Worm (Caenorhabditis elegans): Measurements from ENCODE around the gene vang-1.

The vang-1 gene

ce11 chrX:2920456-2920855, 34.8 kb downstream of the vang-1 start:
- TF ChIP-seq nhr-67 (tag; optimal IDR thresholded peaks at IDR 0.05): no peak
- no peak for TF ChIP-seq ceh-16 (tag; optimal IDR thresholded peaks at IDR 0.05)
- no peak for TF ChIP-seq nhr-237 (tag; optimal IDR thresholded peaks at IDR 0.05)
- no peak for TF ChIP-seq ztf-11 (tag; optimal IDR thresholded peaks at IDR 0.05)
- no peak for TF ChIP-seq lin-15B (tag; optimal IDR thresholded peaks at IDR 0.05)
- no peak for TF ChIP-seq ceh-82 (tag; optimal IDR thresholded peaks at IDR 0.05)
- TF ChIP-seq pha-4 (tag; optimal IDR thresholded peaks at IDR 0.05): no peak
- no peak for TF ChIP-seq ceh-28 (tag; optimal IDR thresholded peaks at IDR 0.05)
- TF ChIP-seq snpc-4 (tag; optimal IDR thresholded peaks at IDR 0.05): no peak
- TF ChIP-seq skn-1 (tag; optimal IDR thresholded peaks at IDR 0.05): no peak
- TF ChIP-seq zag-1 (tag; optimal IDR thresholded peaks at IDR 0.05): no peak
- no peak for TF ChIP-seq aly-2 (tag; optimal IDR thresholded peaks at IDR 0.05)
- no peak for TF ChIP-seq egl-5 (tag; optimal IDR thresholded peaks at IDR 0.05)
- no peak for TF ChIP-seq fkh-10 (GFP tag; optimal IDR thresholded peaks at IDR 0.05)

- TF ChIP-seq nhr-43 (tag; optimal IDR thresholded peaks at IDR 0.05; ENCODE audit: poor library complexity, severe bottlenecking): no peak
- TF ChIP-seq egl-5 (tag; optimal IDR thresholded peaks at IDR 0.05): no peak
Measured at ce11 chrX:2921737-2922136, 36.1 kb downstream of the vang-1 start.

- TF ChIP-seq mml-1 (tag; optimal IDR thresholded peaks at IDR 0.05): no peak
- TF ChIP-seq nhr-77 (tag; optimal IDR thresholded peaks at IDR 0.05): no peak
- no peak for TF ChIP-seq pha-4 (tag; optimal IDR thresholded peaks at IDR 0.05)
- no peak for TF ChIP-seq daf-12 (tag; optimal IDR thresholded peaks at IDR 0.05)
- TF ChIP-seq fkh-2 (tag; optimal IDR thresholded peaks at IDR 0.05): no peak
- no peak for TF ChIP-seq pqm-1 (tag; optimal IDR thresholded peaks at IDR 0.05)
- no peak for TF ChIP-seq fos-1 (tag; optimal IDR thresholded peaks at IDR 0.05)
- no peak for TF ChIP-seq nhr-11 (tag; optimal IDR thresholded peaks at IDR 0.05)
- TF ChIP-seq tbx-2 (tag; optimal IDR thresholded peaks at IDR 0.05): no peak
Measured at ce11 chrX:2922602-2923203, 37.0 kb downstream of the vang-1 start.

DNA sequence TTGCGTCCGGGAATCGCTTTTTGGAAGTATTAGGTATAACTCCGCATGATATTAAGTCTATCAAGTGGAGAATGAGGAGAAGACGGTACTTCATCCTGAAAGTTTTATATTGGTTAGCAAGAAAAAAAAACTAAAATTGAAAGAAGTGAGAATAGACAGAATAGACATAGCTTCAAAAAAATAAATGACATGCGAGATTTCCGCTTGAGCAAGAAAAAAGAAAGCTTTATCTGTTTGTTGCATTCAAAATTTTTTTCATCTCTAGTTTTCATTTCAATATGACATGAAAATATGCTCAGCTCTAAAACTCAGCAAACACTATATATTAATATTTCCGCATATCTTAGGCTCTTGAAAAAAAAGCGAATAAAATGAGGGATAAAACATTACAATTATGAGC, 38.2 kb downstream of the vang-1 start, which contains the start of gene hst-3.2:
TSS of gene hst-3.2 (minus strand) at position 101 of the 400 bp plus-strand sequence.
- TF ChIP-seq unc-39 (tag; optimal IDR thresholded peaks at IDR 0.05) (no peak), fkh-10 (GFP tag; optimal IDR thresholded peaks at IDR 0.05) (no peak), tbx-2 (tag; optimal IDR thresholded peaks at IDR 0.05) (no peak), sea-2 (GFP tag; optimal IDR thresholded peaks at IDR 0.05) (no peak), nhr-43 (tag; optimal IDR thresholded peaks at IDR 0.05; ENCODE audit: poor library complexity, severe bottlenecking) (no peak), R02D3.7 (tag; optimal IDR thresholded peaks at IDR 0.05) (no peak), mdl-1 (tag; optimal IDR thresholded peaks at IDR 0.05) (no peak)

DNA sequence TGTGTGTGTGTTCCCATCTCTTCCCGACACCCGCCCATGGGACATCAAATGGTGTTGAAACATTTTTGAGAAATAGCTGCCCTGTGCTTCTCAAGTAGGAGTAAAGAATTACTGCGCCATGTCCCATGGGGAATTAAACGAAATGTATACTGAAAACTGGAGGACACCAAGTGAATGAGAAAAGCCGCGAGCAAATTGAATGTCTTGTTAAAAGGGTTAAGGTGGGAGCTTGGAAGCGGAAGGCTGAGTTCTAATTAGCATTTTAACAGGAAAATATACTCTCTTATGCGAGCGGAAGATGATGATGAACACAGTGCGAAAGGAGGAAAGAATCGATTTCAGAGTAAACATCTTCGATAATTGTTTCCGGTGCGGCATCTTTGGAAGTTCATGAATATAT, 38.8 kb downstream of the vang-1 start:
- TF ChIP-seq mdl-1 (tag; optimal IDR thresholded peaks at IDR 0.05) (no peak), elt-3 (tag; optimal IDR thresholded peaks at IDR 0.05) (no peak), ZK546.5 (tag; optimal IDR thresholded peaks at IDR 0.05) (no peak), fos-1 (tag; optimal IDR thresholded peaks at IDR 0.05) (no peak), pqm-1 (tag; optimal IDR thresholded peaks at IDR 0.05) (no peak), eor-1 (tag; optimal IDR thresholded peaks at IDR 0.05) (no peak)

DNA sequence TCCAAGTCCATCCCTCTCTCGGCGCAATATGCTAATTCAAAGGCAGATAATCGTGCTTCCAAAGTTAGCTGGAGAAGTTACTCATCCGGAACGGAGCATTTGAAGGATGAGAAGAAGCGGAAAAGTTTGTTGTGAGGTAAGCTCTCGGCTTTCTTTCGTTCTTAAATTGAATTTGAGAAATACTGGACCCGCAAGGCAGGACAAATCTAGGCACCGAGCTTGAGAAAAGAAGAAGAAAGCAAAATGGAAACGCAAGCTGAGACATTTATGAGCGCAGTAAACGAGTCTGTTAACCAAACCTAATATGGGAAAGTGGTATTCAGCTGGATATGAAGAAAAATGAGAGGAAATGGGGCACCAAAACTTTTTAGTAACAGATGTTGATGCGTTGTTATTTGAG, 40.3 kb downstream of the vang-1 start:
- no peak for TF ChIP-seq nhr-28 (tag; optimal IDR thresholded peaks at IDR 0.05)
- no peak for TF ChIP-seq nhr-76 (tag; optimal IDR thresholded peaks at IDR 0.05)
- no peak for TF ChIP-seq nhr-77 (tag; optimal IDR thresholded peaks at IDR 0.05)
- TF ChIP-seq ceh-28 (tag; optimal IDR thresholded peaks at IDR 0.05): no peak
- no peak for TF ChIP-seq aly-2 (tag; optimal IDR thresholded peaks at IDR 0.05)
- no peak for TF ChIP-seq nhr-43 (tag; optimal IDR thresholded peaks at IDR 0.05; ENCODE audit: poor library complexity, severe bottlenecking)
- no peak for TF ChIP-seq fkh-2 (tag; optimal IDR thresholded peaks at IDR 0.05)
- TF ChIP-seq ceh-16 (tag; optimal IDR thresholded peaks at IDR 0.05): no peak
- TF ChIP-seq pha-4 (tag; optimal IDR thresholded peaks at IDR 0.05): no peak
- TF ChIP-seq ceh-82 (tag; optimal IDR thresholded peaks at IDR 0.05): no peak
- TF ChIP-seq zag-1 (tag; optimal IDR thresholded peaks at IDR 0.05): no peak
- TF ChIP-seq nhr-67 (tag; optimal IDR thresholded peaks at IDR 0.05): no peak
